Worm (Caenorhabditis elegans) whole organism, early embryonic: ENCODE measurements around the gene acp-1.

ENCODE experiments used
- B0310.2 ChIP-seq: sonication (generic microtip); optimal IDR thresholded peaks from 2 replicates; lab custom pipeline; 2016; ENCODE audit warnings: mild to moderate bottlenecking, missing genetic modification characterization, missing compliant biosample characterization
- F13C5.2 ChIP-seq: sonication (generic microtip); optimal IDR thresholded peaks from 2 replicates; lab custom pipeline; 2017; ENCODE audit warnings: mild to moderate bottlenecking, missing genetic modification characterization, inconsistent platforms, missing compliant biosample characterization
- aly-1 ChIP-seq: sonication (generic microtip); optimal IDR thresholded peaks from 2 replicates; lab custom pipeline; 2016; ENCODE audit warnings: missing genetic modification characterization, missing compliant biosample characterization
- ama-1 ChIP-seq: fragments of 150-350 bp; optimal IDR thresholded peaks from 2 replicates; lab custom pipeline; 2014
- ceh-13 ChIP-seq: fragments of 200-800 bp; sonication (Bioruptor generic); optimal IDR thresholded peaks from 2 replicates; lab custom pipeline; 2018; ENCODE audit warnings: mild to moderate bottlenecking, missing genetic modification characterization, missing compliant biosample characterization
- ceh-36 ChIP-seq: sonication (generic microtip); optimal IDR thresholded peaks from 2 replicates; lab custom pipeline; 2016; ENCODE audit warnings: missing genetic modification characterization, inconsistent platforms, missing compliant biosample characterization
- ets-7 ChIP-seq: sonication (generic microtip); optimal IDR thresholded peaks from 2 replicates; lab custom pipeline; 2016; ENCODE audit warnings: missing genotype, missing genetic modification characterization, missing compliant biosample characterization
- flt-1 ChIP-seq: fragments of 200-800 bp; sonication (Bioruptor generic); IDR thresholded peaks from 2 replicates; pipeline ENCODE4 v1.3.6; 2022; ENCODE audit warnings: missing genetic modification characterization, missing compliant biosample characterization
- hmbx-1 ChIP-seq: sonication (generic microtip); optimal IDR thresholded peaks from 2 replicates; lab custom pipeline; 2016; ENCODE audit warnings: mild to moderate bottlenecking, missing genetic modification characterization, missing compliant biosample characterization
- hmg-4 ChIP-seq: fragments of 200-800 bp; sonication (Bioruptor generic); optimal IDR thresholded peaks from 2 replicates; lab custom pipeline; 2018; ENCODE audit warnings: mild to moderate bottlenecking, missing genetic modification characterization, missing compliant biosample characterization
- hnd-1 ChIP-seq: sonication (generic microtip); optimal IDR thresholded peaks from 2 replicates; lab custom pipeline; 2016; ENCODE audit warnings: missing genetic modification characterization, missing compliant biosample characterization
- pes-1 ChIP-seq: fragments of 200-800 bp; sonication (Bioruptor generic); IDR thresholded peaks from 2 replicates; pipeline ENCODE4 v1.3.6; 2022; ENCODE audit warnings: missing genetic modification reagents, missing genetic modification characterization, missing compliant biosample characterization
- scrt-1 ChIP-seq: fragments of 200-800 bp; sonication (Bioruptor generic); IDR thresholded peaks from 2 replicates; pipeline ENCODE4 v1.3.6; 2022; ENCODE audit warnings: missing genetic modification characterization, missing compliant biosample characterization
- sea-1 ChIP-seq: fragments of 200-800 bp; sonication (Bioruptor generic); conservative IDR thresholded peaks from 2 replicates; pipeline ENCODE4 v1.3.6; 2022; ENCODE audit warnings: missing genetic modification characterization, missing compliant biosample characterization
- tbx-11 ChIP-seq: fragments of 200-800 bp; sonication (Bioruptor generic); IDR thresholded peaks from 2 replicates; pipeline ENCODE4 v1.3.6; 2022; ENCODE audit warnings: missing genetic modification characterization, missing compliant biosample characterization
- tbx-37 ChIP-seq: fragments of 200-800 bp; sonication (Bioruptor generic); conservative IDR thresholded peaks from 2 replicates; pipeline ENCODE4 v1.3.6; 2022; ENCODE audit warnings: missing genetic modification reagents, missing genetic modification characterization, missing compliant biosample characterization
- tra-4 ChIP-seq: sonication (generic microtip); optimal IDR thresholded peaks from 2 replicates; lab custom pipeline; 2017; ENCODE audit warnings: missing genetic modification characterization, missing compliant biosample characterization

Gene acp-1

DNA sequence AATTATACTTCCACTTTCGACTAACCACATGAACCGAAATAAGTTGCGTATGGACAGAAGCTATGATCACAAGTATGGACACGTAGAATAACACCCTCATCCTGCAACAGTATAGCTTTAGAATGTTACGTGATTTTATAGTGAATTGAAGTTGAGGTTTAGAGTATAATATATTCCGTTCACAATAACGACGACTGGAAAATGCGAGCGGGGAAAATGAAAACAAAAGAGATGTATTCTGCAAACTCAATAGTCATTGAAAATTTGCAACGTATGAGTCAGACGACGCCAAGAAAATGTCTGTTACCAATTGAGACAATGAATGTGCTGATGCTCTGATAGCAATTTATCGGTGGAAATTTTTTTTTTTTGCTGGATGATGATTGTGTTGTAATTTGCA lies at the start of gene acp-1:
acp-1 (minus strand) TSS at position 101 of the 400 bp plus-strand sequence.
- TF ChIP-seq flt-1 (no peak), hmbx-1 (no peak), sea-1 (GFP tag; lab: Robert Waterston, UW) (no peak), tra-4 (tag; lab: Kevin White, UChicago) (no peak), aly-1 (tag; lab: Kevin White, UChicago) (no peak), ama-1 (lab: Kevin White, UChicago) (no peak), tbx-11 (GFP tag; lab: Robert Waterston, UW) (no peak), tbx-37 (no peak), hmg-4 (GFP tag; lab: Kevin White, UChicago) (no peak), B0310.2 (tag; lab: Kevin White, UChicago) (no peak), scrt-1 (GFP tag; lab: Robert Waterston, UW) (no peak), hnd-1 (tag; lab: Kevin White, UChicago) (no peak), ets-7 (tag; lab: Kevin White, UChicago) (no peak), pes-1 (GFP tag; lab: Robert Waterston, UW) (no peak)

DNA sequence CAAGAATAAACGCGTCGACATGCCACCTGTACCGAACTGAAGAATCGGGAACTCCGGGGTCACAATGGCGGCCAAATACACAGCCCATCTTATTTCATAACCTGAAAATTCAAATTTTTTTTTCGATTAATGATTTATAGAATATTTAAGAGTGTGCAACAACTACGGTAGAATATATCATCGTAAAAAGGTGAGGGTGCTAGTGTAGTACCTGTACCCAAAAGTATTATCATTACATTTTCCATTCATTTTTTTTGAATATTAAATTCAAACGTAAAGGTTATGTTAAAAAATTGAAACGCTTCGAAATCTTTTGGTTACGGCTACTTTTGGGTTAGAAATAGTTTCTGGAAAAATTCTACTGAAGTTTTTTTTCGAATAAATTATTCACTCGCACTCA lies 44.8 kb upstream of the acp-1 start, which contains the start of gene ZK813.4:
ZK813.4 (minus strand) TSS at position 101 of the 400 bp plus-strand sequence.
- TF ChIP-seq tra-4 (tag; lab: Kevin White, UChicago), result no peak
- TF ChIP-seq B0310.2 (tag; lab: Kevin White, UChicago), result no peak
- TF ChIP-seq ets-7 (tag; lab: Kevin White, UChicago), result no peak
- no peak for TF ChIP-seq tbx-11 (GFP tag; lab: Robert Waterston, UW)

- TF ChIP-seq B0310.2 (tag; lab: Kevin White, UChicago), result no peak
- TF ChIP-seq ceh-13 (GFP tag; lab: Kevin White, UChicago), result no peak
These were observed 43.9 kb upstream of the acp-1 start for ce11 chrX:3429122-3429521.

- TF ChIP-seq tbx-11 (GFP tag; lab: Robert Waterston, UW), result no peak
- TF ChIP-seq B0310.2 (tag; lab: Kevin White, UChicago), result no peak
- no peak for TF ChIP-seq F13C5.2 (tag; lab: Kevin White, UChicago)
- TF ChIP-seq ceh-36 (tag; lab: Kevin White, UChicago), result no peak
- no peak for TF ChIP-seq aly-1 (tag; lab: Kevin White, UChicago)
- TF ChIP-seq pes-1 (GFP tag; lab: Robert Waterston, UW), result no peak
- no peak for TF ChIP-seq ceh-13 (GFP tag; lab: Kevin White, UChicago)
- no peak for TF ChIP-seq hmbx-1
- no peak for TF ChIP-seq tbx-37
These were observed 39.3 kb upstream of the acp-1 start, which contains the start of gene ZK813.6 for ce11 chrX:3424516-3424915. TSS of gene ZK813.6 (plus strand) at chrX:3424816.

ce11 chrX:3419084-3419483 lies 33.8 kb upstream of the acp-1 start, which contains the start of gene C04F6.7:
TSS of gene C04F6.7 (minus strand) at chrX:3419184.
- TF ChIP-seq tbx-37 (no peak), ceh-13 (GFP tag; lab: Kevin White, UChicago) (no peak), ama-1 (lab: Kevin White, UChicago) (no peak)

- TF ChIP-seq B0310.2 (tag; lab: Kevin White, UChicago) (no peak), pes-1 (GFP tag; lab: Robert Waterston, UW) (no peak), ama-1 (lab: Kevin White, UChicago) (no peak), sea-1 (GFP tag; lab: Robert Waterston, UW) (no peak), hmbx-1 (no peak), tbx-37 (no peak)
These were observed 30.8 kb upstream of the acp-1 start for ce11 chrX:3416063-3416462.

ce11 chrX:3414660-3415144 lies 29.4 kb upstream of the acp-1 start, which contains the start of gene dhs-27:
TSS of gene dhs-27 (minus strand) at chrX:3414710.
- no peak for TF ChIP-seq ets-7 (tag; lab: Kevin White, UChicago)
- no peak for TF ChIP-seq flt-1
- peak; percentile 1 for TF ChIP-seq hmg-4 (GFP tag; lab: Kevin White, UChicago)
- TF ChIP-seq B0310.2 (tag; lab: Kevin White, UChicago), result no peak
- no peak for TF ChIP-seq tbx-11 (GFP tag; lab: Robert Waterston, UW)
- TF ChIP-seq ceh-36 (tag; lab: Kevin White, UChicago), result no peak

DNA sequence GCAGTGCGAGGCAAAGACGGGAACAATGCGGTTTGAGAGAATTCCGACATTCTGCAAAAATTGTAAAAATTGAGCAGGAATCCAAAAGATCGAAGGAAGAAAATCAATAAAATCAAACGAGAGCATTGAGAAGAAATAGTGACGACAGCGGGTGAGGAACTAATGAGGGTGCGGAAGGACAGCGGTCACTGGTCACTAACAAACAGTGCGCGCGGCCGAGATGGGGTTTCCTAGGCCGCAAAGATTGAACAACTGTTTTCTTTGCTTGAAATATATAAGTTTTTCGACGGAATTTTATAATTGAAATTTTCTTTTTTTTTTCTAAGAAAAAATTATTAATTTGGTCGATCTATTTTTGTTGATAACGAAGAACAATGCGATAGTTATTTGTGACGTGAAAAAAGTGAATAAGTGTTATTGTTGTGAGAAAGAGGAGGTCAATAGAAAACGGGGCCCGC lies 26.3 kb upstream of the acp-1 start, which contains the start of gene unc-78:
unc-78 (minus strand) TSS at position 51 of the 458 bp plus-strand sequence.
- TF ChIP-seq aly-1 (tag; lab: Kevin White, UChicago) (peak; percentile 3), ceh-36 (tag; lab: Kevin White, UChicago) (no peak)

DNA sequence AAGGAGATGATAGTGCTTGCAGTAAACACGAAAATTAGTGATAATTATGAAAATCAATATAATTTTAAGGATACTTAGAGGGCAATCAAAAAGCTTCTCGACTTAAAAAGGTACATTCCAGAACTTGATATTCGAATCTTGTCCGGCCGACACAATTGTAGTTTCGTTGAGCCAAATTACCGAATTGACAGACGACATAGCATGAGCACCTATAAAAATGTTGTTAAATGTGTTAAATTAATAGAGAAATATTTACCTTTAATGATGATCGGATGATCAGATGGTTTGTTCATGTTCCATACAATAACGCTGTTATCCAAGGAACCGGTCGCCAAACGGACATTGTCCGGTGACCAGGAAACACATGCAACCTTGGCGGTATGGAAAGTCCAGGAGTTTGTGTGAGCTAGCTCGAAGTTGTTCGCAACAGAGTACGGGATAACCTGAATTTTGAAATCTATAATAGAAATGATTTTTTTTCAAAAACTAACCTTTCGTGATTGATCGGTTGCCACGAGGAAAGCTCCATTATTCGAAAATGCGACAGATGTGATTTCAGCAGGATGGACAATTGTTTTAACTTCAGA lies 23.5 kb upstream of the acp-1 start:
- TF ChIP-seq ama-1 (lab: Kevin White, UChicago) (no peak), hmg-4 (GFP tag; lab: Kevin White, UChicago) (no peak), tra-4 (tag; lab: Kevin White, UChicago) (no peak), ceh-13 (GFP tag; lab: Kevin White, UChicago) (no peak), F13C5.2 (tag; lab: Kevin White, UChicago) (no peak), ceh-36 (tag; lab: Kevin White, UChicago) (no peak), pes-1 (GFP tag; lab: Robert Waterston, UW) (no peak), B0310.2 (tag; lab: Kevin White, UChicago) (no peak), hmbx-1 (no peak), hnd-1 (tag; lab: Kevin White, UChicago) (no peak), tbx-11 (GFP tag; lab: Robert Waterston, UW) (no peak), scrt-1 (GFP tag; lab: Robert Waterston, UW) (no peak), flt-1 (no peak), tbx-37 (no peak), sea-1 (GFP tag; lab: Robert Waterston, UW) (no peak), aly-1 (tag; lab: Kevin White, UChicago) (no peak), ets-7 (tag; lab: Kevin White, UChicago) (no peak)
